Worm (Caenorhabditis elegans) whole organism, L4 larva: ENCODE data around the gene D1046.18.

Experiments used
- Y48G9A.11 ChIP-seq: fragments of 200-800 bp; sonication (Bioruptor generic); IDR thresholded peaks from 2 replicates; pipeline ENCODE4 v1.3.6; 2022; ENCODE audit warnings: missing genetic modification reagents, missing genetic modification characterization, missing compliant biosample characterization
- ZK337.2 ChIP-seq: fragments of 200-800 bp; sonication (Bioruptor generic); IDR thresholded peaks from 2 replicates; pipeline ENCODE4 v1.3.6; 2022; ENCODE audit warnings: missing genetic modification reagents, missing genetic modification characterization, missing compliant biosample characterization
- ctbp-1 ChIP-seq: fragments of 200-800 bp; sonication (Bioruptor generic); IDR thresholded peaks from 2 replicates; pipeline ENCODE4 v1.3.6; 2022; ENCODE audit warnings: missing genetic modification reagents, missing genetic modification characterization, missing compliant biosample characterization
- nhr-28 ChIP-seq: fragments of 150-350 bp; optimal IDR thresholded peaks from 2 replicates; lab custom pipeline; 2014; ENCODE audit warnings: missing biosample characterization, missing genetic modification characterization

DNA sequence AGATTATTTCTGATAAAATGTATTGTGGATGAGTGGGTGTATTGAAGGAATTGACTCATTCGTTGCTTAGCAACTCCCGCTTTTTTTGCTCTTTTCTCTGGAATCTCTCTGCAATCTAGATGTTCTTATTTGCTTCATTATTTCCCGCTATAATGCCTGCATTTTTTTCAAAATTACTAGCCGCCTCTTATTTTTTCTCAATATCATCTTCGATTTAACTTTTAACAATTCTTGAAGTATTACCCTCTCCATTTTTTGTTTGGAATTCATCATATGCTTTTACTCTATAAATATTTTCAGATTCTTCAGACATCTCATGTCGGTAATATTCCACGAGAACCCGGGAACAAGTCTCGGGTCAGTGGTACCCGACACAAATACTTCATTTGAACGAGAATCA is 26.1 kb downstream of the D1046.18 start, which contains the start of gene tpra-1:
- TF ChIP-seq ctbp-1 (GFP tag; lab: Robert Waterston, UW), result no peak
- TF ChIP-seq ZK337.2 (GFP tag; lab: Robert Waterston, UW), result no peak
- TF ChIP-seq Y48G9A.11 (GFP tag; lab: Robert Waterston, UW), result no peak
- no peak for TF ChIP-seq nhr-28 (tag; lab: Kevin White, UChicago)
